Worm (Caenorhabditis elegans) whole organism, L4/young adult: ENCODE data around the gene K03B4.8.

Source experiments
- W03F9.2 ChIP-seq: fragments of 150-350 bp; optimal IDR thresholded peaks from 2 replicates; lab custom pipeline; 2014; ENCODE audit warnings: missing biosample characterization, missing genetic modification characterization
- him-1 ChIP-seq: sonication (generic microtip); optimal IDR thresholded peaks from 2 replicates; lab custom pipeline; 2016; ENCODE audit warnings: missing genotype, missing genetic modification reagents, missing genetic modification characterization, missing compliant biosample characterization

ce11 chrV:4719965-4720364, 45.6 kb upstream of the K03B4.8 start, which contains the start of gene prx-6:
- TF ChIP-seq him-1 (tag; lab: Kevin White, UChicago) (no peak), W03F9.2 (tag; lab: Kevin White, UChicago) (no peak)
